Fruit fly (Drosophila melanogaster) whole organism, prepupa: Measurements from ENCODE around the gene CG17147.

Source experiments
- Blimp-1 ChIP-seq: fragments of 200-800 bp; sonication (Bioruptor generic); optimal IDR thresholded peaks from 3 replicates; lab custom pipeline; 2017; ENCODE audit warnings: missing biosample characterization, missing genetic modification characterization, mild to moderate bottlenecking, moderate library complexity, missing genetic modification reagents
- CG10631 ChIP-seq: fragments of 200-800 bp; sonication (Bioruptor generic); optimal IDR thresholded peaks from 2 replicates; lab custom pipeline; 2016; ENCODE audit warnings: missing biosample characterization, missing genetic modification characterization
- CG10669 ChIP-seq: fragments of 200-800 bp; sonication (Bioruptor generic); optimal IDR thresholded peaks from 3 replicates; lab custom pipeline; 2018; ENCODE audit warnings: missing biosample characterization, mild to moderate bottlenecking, missing genetic modification characterization, moderate library complexity
- CG11294 ChIP-seq: fragments of 200-800 bp; sonication (Bioruptor generic); IDR thresholded peaks from 2 replicates; pipeline ENCODE4 v1.3.6; 2022; ENCODE audit warnings: missing biosample characterization, missing genetic modification characterization
- CG11762 ChIP-seq: fragments of 200-800 bp; sonication (Bioruptor generic); optimal IDR thresholded peaks from 3 replicates; lab custom pipeline; 2016; ENCODE audit warnings: missing biosample characterization, missing genetic modification characterization; ENCODE audit not compliant: insufficient read depth
- CG15336 ChIP-seq: fragments of 200-800 bp; sonication (Bioruptor generic); IDR thresholded peaks from 2 replicates; pipeline ENCODE4 v1.3.6; 2022; ENCODE audit warnings: missing biosample characterization, missing genetic modification characterization
- CG1621 ChIP-seq: fragments of 200-800 bp; sonication (Bioruptor generic); optimal IDR thresholded peaks from 3 replicates; lab custom pipeline; 2018; ENCODE audit warnings: missing biosample characterization, mild to moderate bottlenecking, missing genetic modification characterization
- CG32006 ChIP-seq: fragments of 200-800 bp; sonication (Bioruptor generic); optimal IDR thresholded peaks from 3 replicates; lab custom pipeline; 2017; ENCODE audit warnings: missing biosample characterization, mild to moderate bottlenecking, missing genetic modification characterization
- CG3919 ChIP-seq: fragments of 200-800 bp; sonication (Bioruptor generic); optimal IDR thresholded peaks from 3 replicates; lab custom pipeline; 2016; ENCODE audit warnings: missing biosample characterization, missing genetic modification characterization
- CG6163 ChIP-seq: fragments of 200-800 bp; sonication (Bioruptor generic); IDR thresholded peaks from 3 replicates; pipeline ENCODE4 v1.3.6; 2022; ENCODE audit warnings: missing biosample characterization, missing genetic modification characterization
- CG6276 ChIP-seq: fragments of 200-800 bp; sonication (Bioruptor generic); optimal IDR thresholded peaks from 2 replicates; lab custom pipeline; 2017; ENCODE audit warnings: missing biosample characterization, mild to moderate bottlenecking, missing genetic modification characterization
- CG6792 ChIP-seq: fragments of 200-800 bp; sonication (Bioruptor generic); optimal IDR thresholded peaks from 3 replicates; lab custom pipeline; 2016; ENCODE audit warnings: missing biosample characterization, missing genetic modification characterization
- CG6808 ChIP-seq: fragments of 200-800 bp; sonication (Bioruptor generic); optimal IDR thresholded peaks from 3 replicates; lab custom pipeline; 2017; ENCODE audit warnings: missing biosample characterization, missing genetic modification characterization, mild to moderate bottlenecking, moderate library complexity, missing genetic modification reagents
- CG6854 ChIP-seq: fragments of 200-800 bp; sonication (Bioruptor generic); optimal IDR thresholded peaks from 2 replicates; lab custom pipeline; 2017; ENCODE audit warnings: missing biosample characterization, mild to moderate bottlenecking, missing genetic modification characterization
- CG7368 ChIP-seq: fragments of 200-800 bp; sonication (Bioruptor generic); optimal IDR thresholded peaks from 3 replicates; lab custom pipeline; 2016; ENCODE audit warnings: missing biosample characterization, missing genetic modification characterization
- CG8119 ChIP-seq: fragments of 200-800 bp; sonication (Bioruptor generic); IDR thresholded peaks from 3 replicates; pipeline ENCODE4 v1.3.6; 2022; ENCODE audit warnings: missing biosample characterization, missing genetic modification characterization
- CG8319 ChIP-seq: fragments of 200-800 bp; sonication (Bioruptor generic); optimal IDR thresholded peaks from 3 replicates; lab custom pipeline; 2016; ENCODE audit warnings: missing biosample characterization, missing genetic modification characterization
- CG8632 ChIP-seq: fragments of 200-800 bp; sonication (Bioruptor generic); optimal IDR thresholded peaks from 3 replicates; lab custom pipeline; 2016; ENCODE audit warnings: missing biosample characterization, missing genetic modification characterization
- CG9139 ChIP-seq: fragments of 200-800 bp; sonication (Bioruptor generic); optimal IDR thresholded peaks from 3 replicates; lab custom pipeline; 2017; ENCODE audit warnings: missing biosample characterization, mild to moderate bottlenecking, missing genetic modification characterization
- Eip75B ChIP-seq: fragments of 200-800 bp; sonication (Bioruptor generic); optimal IDR thresholded peaks from 3 replicates; lab custom pipeline; 2016; ENCODE audit warnings: missing biosample characterization, missing genetic modification characterization
- Eip78C ChIP-seq: fragments of 200-800 bp; sonication (Bioruptor generic); peaks from one replicate; lab custom pipeline; 2016; ENCODE audit warnings: missing biosample characterization, missing genetic modification characterization
- Eip93F ChIP-seq: fragments of 200-800 bp; sonication (Bioruptor generic); optimal IDR thresholded peaks from 2 replicates; lab custom pipeline; 2016; ENCODE audit warnings: missing biosample characterization, mild to moderate bottlenecking, missing genetic modification characterization
- Ets96B ChIP-seq: fragments of 200-800 bp; optimal IDR thresholded peaks from 2 replicates; lab custom pipeline; 2019; ENCODE audit warnings: missing biosample characterization, mild to moderate bottlenecking, missing genetic modification characterization, moderate library complexity
- Gug ChIP-seq: fragments of 200-800 bp; sonication (Bioruptor generic); IDR thresholded peaks from 2 replicates; pipeline ENCODE4 v1.3.6; 2022; ENCODE audit warnings: missing biosample characterization, missing genetic modification characterization
- Hr38 ChIP-seq: sonication (Bioruptor generic); optimal IDR thresholded peaks from 2 replicates; lab custom pipeline; 2016; ENCODE audit warnings: missing biosample characterization, missing genetic modification characterization
- Hr39 ChIP-seq: fragments of 200-800 bp; sonication (Bioruptor generic); optimal IDR thresholded peaks from 2 replicates; lab custom pipeline; 2016; ENCODE audit warnings: missing biosample characterization, missing genetic modification characterization
- Lpt ChIP-seq: fragments of 200-800 bp; sonication (Bioruptor generic); optimal IDR thresholded peaks from 3 replicates; lab custom pipeline; 2016; ENCODE audit warnings: missing biosample characterization, missing genetic modification characterization
- Met ChIP-seq: fragments of 200-800 bp; sonication (Bioruptor generic); optimal IDR thresholded peaks from 3 replicates; lab custom pipeline; 2016; ENCODE audit warnings: missing biosample characterization, missing genetic modification characterization
- Smox ChIP-seq: fragments of 200-800 bp; sonication (Bioruptor generic); optimal IDR thresholded peaks from 3 replicates; lab custom pipeline; 2016; ENCODE audit warnings: missing biosample characterization, missing genetic modification characterization
- Sox14 ChIP-seq: fragments of 200-800 bp; sonication (Bioruptor generic); optimal IDR thresholded peaks from 3 replicates; lab custom pipeline; 2016; ENCODE audit warnings: missing biosample characterization, missing genetic modification characterization
- Sox15 ChIP-seq: fragments of 200-800 bp; sonication (Bioruptor generic); optimal IDR thresholded peaks from 3 replicates; lab custom pipeline; 2016; ENCODE audit warnings: missing biosample characterization, missing genetic modification characterization
- achi ChIP-seq: fragments of 200-800 bp; sonication (Bioruptor generic); optimal IDR thresholded peaks from 3 replicates; lab custom pipeline; 2016; ENCODE audit warnings: missing biosample characterization, missing genetic modification characterization
- acj6 ChIP-seq: fragments of 200-800 bp; sonication (Bioruptor generic); optimal IDR thresholded peaks from 3 replicates; lab custom pipeline; 2016; ENCODE audit warnings: missing biosample characterization, missing genetic modification characterization
- cyc ChIP-seq: fragments of 200-800 bp; sonication (Bioruptor generic); optimal IDR thresholded peaks from 3 replicates; lab custom pipeline; 2016; ENCODE audit warnings: missing biosample characterization, missing genetic modification characterization
- dac ChIP-seq: fragments of 200-800 bp; sonication (Bioruptor generic); optimal IDR thresholded peaks from 2 replicates; lab custom pipeline; 2017; ENCODE audit warnings: missing biosample characterization, mild to moderate bottlenecking, missing genetic modification characterization
- dsx ChIP-seq: fragments of 200-800 bp; optimal IDR thresholded peaks from 3 replicates; lab custom pipeline; 2019; ENCODE audit warnings: missing biosample characterization, mild to moderate bottlenecking, missing genetic modification characterization, moderate library complexity; ENCODE audit not compliant: poor library complexity, severe bottlenecking
- eg ChIP-seq: fragments of 200-800 bp; sonication (Bioruptor generic); IDR thresholded peaks from 3 replicates; pipeline ENCODE4 v1.3.6; 2022; ENCODE audit warnings: missing biosample characterization, missing genetic modification characterization
- esn ChIP-seq: fragments of 200-800 bp; sonication (Bioruptor generic); optimal IDR thresholded peaks from 2 replicates; lab custom pipeline; 2016; ENCODE audit warnings: missing biosample characterization, mild to moderate bottlenecking, missing genetic modification characterization, moderate library complexity
- fd59A ChIP-seq: fragments of 200-800 bp; sonication (Bioruptor generic); optimal IDR thresholded peaks from 2 replicates; lab custom pipeline; 2017; ENCODE audit warnings: missing biosample characterization, mild to moderate bottlenecking, missing genetic modification characterization, missing genetic modification reagents
- fd85E ChIP-seq: fragments of 200-800 bp; sonication (Bioruptor generic); optimal IDR thresholded peaks from 3 replicates; lab custom pipeline; 2016; ENCODE audit warnings: missing biosample characterization, missing genetic modification characterization
- fkh ChIP-seq: fragments of 200-800 bp; sonication (Bioruptor generic); optimal IDR thresholded peaks from 3 replicates; lab custom pipeline; 2017; ENCODE audit warnings: missing biosample characterization, mild to moderate bottlenecking, missing genetic modification characterization, moderate library complexity
- lz ChIP-seq: fragments of 200-800 bp; sonication (Bioruptor generic); optimal IDR thresholded peaks from 3 replicates; lab custom pipeline; 2016; ENCODE audit warnings: missing biosample characterization, missing genetic modification characterization
- net ChIP-seq: fragments of 200-800 bp; sonication (Bioruptor generic); optimal IDR thresholded peaks from 3 replicates; lab custom pipeline; 2016; ENCODE audit warnings: missing biosample characterization, missing genetic modification characterization
- pdm3 ChIP-seq: fragments of 200-800 bp; sonication (Bioruptor generic); optimal IDR thresholded peaks from 3 replicates; lab custom pipeline; 2016; ENCODE audit warnings: missing biosample characterization, missing genetic modification characterization
- salr ChIP-seq, 2 experiments: fragments of 200-800 bp; sonication (Bioruptor generic); optimal IDR thresholded peaks; 3 replicates each; lab custom pipeline; 2016 to 2018; ENCODE audit warnings: missing biosample characterization in 2 of 2, missing genetic modification characterization in 2 of 2, mild to moderate bottlenecking in 1 of 2
- spab ChIP-seq: fragments of 200-800 bp; sonication (Bioruptor generic); optimal IDR thresholded peaks from 2 replicates; lab custom pipeline; 2017; ENCODE audit warnings: missing biosample characterization, mild to moderate bottlenecking, missing genetic modification characterization, missing genetic modification reagents
- ss ChIP-seq, 2 experiments: fragments of 200-800 bp; sonication (Bioruptor generic); optimal IDR thresholded peaks; 2 replicates in 1 of 2; 3 replicates in 1 of 2; lab custom pipeline; 2017 to 2018; ENCODE audit warnings: mild to moderate bottlenecking in 2 of 2, missing biosample characterization in 2 of 2, missing genetic modification characterization in 2 of 2, moderate library complexity in 1 of 2
- svp ChIP-seq: fragments of 200-800 bp; sonication (Bioruptor generic); peaks from one replicate; lab custom pipeline; 2016; ENCODE audit warnings: missing biosample characterization, missing genetic modification characterization
- topi ChIP-seq: fragments of 200-800 bp; sonication (Bioruptor generic); optimal IDR thresholded peaks from 3 replicates; lab custom pipeline; 2016; ENCODE audit warnings: missing biosample characterization, missing genetic modification characterization
- vri ChIP-seq: fragments of 200-800 bp; sonication (Bioruptor generic); optimal IDR thresholded peaks from 3 replicates; lab custom pipeline; 2016; ENCODE audit warnings: missing biosample characterization, mild to moderate bottlenecking, missing genetic modification characterization

CG17147 gene

dm6 chr3L:20193748-20194058, 30.0 kb upstream of the CG17147 start:
- TF ChIP-seq CG1621 (tag; lab: Kevin White, UChicago) = no peak
- no peak for TF ChIP-seq CG10631

DNA sequence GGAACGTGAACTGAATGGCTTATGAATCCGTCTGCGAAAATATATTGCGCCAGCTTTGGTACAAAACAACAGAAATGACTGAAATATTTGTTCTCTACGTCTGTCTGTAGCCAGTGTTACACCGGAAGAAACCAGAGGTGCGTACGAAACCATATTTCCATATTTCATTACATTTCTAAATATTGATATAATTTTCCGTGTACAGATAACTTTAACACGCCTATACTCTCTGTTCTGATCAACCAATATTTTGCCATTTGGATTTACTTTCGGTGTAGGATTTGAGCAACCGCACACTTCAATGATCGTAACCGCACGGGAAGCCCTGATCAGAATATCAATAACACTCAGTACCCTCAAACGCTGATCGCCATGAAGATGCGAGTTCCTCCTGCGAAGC, 29.0 kb upstream of the CG17147 start:
- no peak for TF ChIP-seq svp (GFP tag; lab: Kevin White, UChicago)
- TF ChIP-seq CG1621 (tag; lab: Kevin White, UChicago) = peak; percentile 55
- 0 out of 2 replicates have a peak, but pooled peaks have one; percentile 12 for TF ChIP-seq CG11294 (GFP tag; lab: Robert Waterston, UW)
- TF ChIP-seq CG10631 = peak; percentile 59
- peak; percentile 72 for TF ChIP-seq topi (GFP tag; lab: Kevin White, UChicago)
- TF ChIP-seq CG6808 = peak; percentile 35
- TF ChIP-seq CG32006 = peak; percentile 55
- TF ChIP-seq Lpt (GFP tag; lab: Kevin White, UChicago) = peak; percentile 15
- peak; percentile 64 for TF ChIP-seq achi
- TF ChIP-seq CG6854 = peak; percentile 28
- TF ChIP-seq fkh (GFP tag; lab: Kevin White, UChicago) = no peak
- peak; percentile 79 for TF ChIP-seq lz (GFP tag; lab: Kevin White, UChicago)
- peak; percentile 72 for TF ChIP-seq acj6 (GFP tag; lab: Kevin White, UChicago)
- TF ChIP-seq Hr39 (GFP tag; lab: Kevin White, UChicago) = peak; percentile 80
- TF ChIP-seq spab (GFP tag; lab: Kevin White, UChicago) = peak; percentile 32
- peak; percentile 36 for TF ChIP-seq CG6276 (GFP tag; lab: Kevin White, UChicago)
- TF ChIP-seq Met (GFP tag; lab: Kevin White, UChicago) = peak; percentile 80
- peak; percentile 57 for TF ChIP-seq CG8119 (GFP tag; lab: Robert Waterston, UW)
- peak; percentile 49 for TF ChIP-seq CG7368
- TF ChIP-seq net (GFP tag; lab: Kevin White, UChicago) = peak; percentile 57
- peak; percentile 29 for TF ChIP-seq CG8632
- TF ChIP-seq Smox (GFP tag; lab: Kevin White, UChicago) = peak; percentile 71
- peak; percentile 76 for TF ChIP-seq esn (GFP tag; lab: Kevin White, UChicago)
- TF ChIP-seq pdm3 = peak; percentile 66
- TF ChIP-seq Gug (GFP tag; lab: Robert Waterston, UW) = peak; percentile 45
- TF ChIP-seq vri (GFP tag; lab: Kevin White, UChicago) = peak; percentile 69
- TF ChIP-seq Eip93F = no peak
- peak; percentile 16 to 18 for TF ChIP-seq salr (GFP tag; optimal IDR thresholded peaks at IDR 0.05; lab: Kevin White, UChicago)
- peak; percentile 51 for TF ChIP-seq Eip75B
- peak; percentile 57 for TF ChIP-seq CG6792 (GFP tag; lab: Kevin White, UChicago)
- TF ChIP-seq CG11762 (GFP tag; lab: Kevin White, UChicago) = peak; percentile 20
- no peak for TF ChIP-seq fd85E
- TF ChIP-seq ss (GFP tag; optimal IDR thresholded peaks at IDR 0.05; lab: Kevin White, UChicago) = peak; percentile 23 to 34
- TF ChIP-seq Eip78C = peak; percentile 87
- peak; percentile 75 for TF ChIP-seq eg (GFP tag; lab: Robert Waterston, UW)
- peak; percentile 59 for TF ChIP-seq CG15336 (GFP tag; lab: Robert Waterston, UW)
- TF ChIP-seq Hr38 (GFP tag; lab: Kevin White, UChicago) = no peak
- TF ChIP-seq CG8319 (GFP tag; lab: Kevin White, UChicago) = peak; percentile 20
- TF ChIP-seq CG6163 (GFP tag; lab: Robert Waterston, UW) = peak; percentile 67
- peak; percentile 16 for TF ChIP-seq CG9139 (GFP tag; lab: Kevin White, UChicago)
- peak; percentile 25 for TF ChIP-seq Sox15 (GFP tag; lab: Kevin White, UChicago)
- peak; percentile 61 for TF ChIP-seq Ets96B (tag; lab: Kevin White, UChicago)
- peak; percentile 66 for TF ChIP-seq CG3919 (GFP tag; lab: Kevin White, UChicago)
- peak; percentile 76 for TF ChIP-seq cyc (GFP tag; lab: Kevin White, UChicago)
- peak; percentile 22 for TF ChIP-seq fd59A (GFP tag; lab: Kevin White, UChicago)
- TF ChIP-seq Blimp-1 = peak; percentile 19
- peak; percentile 74 for TF ChIP-seq Sox14 (GFP tag; lab: Kevin White, UChicago)
- TF ChIP-seq CG10669 (GFP tag; lab: Kevin White, UChicago) = peak; percentile 43
- peak; percentile 35 for TF ChIP-seq dsx (GFP tag; lab: Kevin White, UChicago)
- no peak for TF ChIP-seq dac (GFP tag; lab: Kevin White, UChicago)
